Fruit fly (Drosophila melanogaster) whole organism, adult: ENCODE measurements around the gene GatC.

Experiments
- CG12768 ChIP-seq: fragments of 200-800 bp; sonication (Bioruptor generic); optimal IDR thresholded peaks from 2 replicates; lab custom pipeline; 2017; ENCODE audit warnings: missing biosample characterization, missing genetic modification characterization, mild to moderate bottlenecking, moderate library complexity, missing genetic modification reagents
- CG7045 ChIP-seq: fragments of 200-800 bp; sonication (Bioruptor generic); optimal IDR thresholded peaks from 2 replicates; lab custom pipeline; 2017; ENCODE audit warnings: missing biosample characterization, mild to moderate bottlenecking, missing genetic modification characterization
- CG7101 ChIP-seq: fragments of 200-800 bp; sonication (Bioruptor generic); optimal IDR thresholded peaks from 2 replicates; lab custom pipeline; 2018; ENCODE audit warnings: missing biosample characterization, mild to moderate bottlenecking, missing genetic modification characterization, moderate library complexity
- Clk ChIP-seq: fragments of 200-800 bp; sonication (Bioruptor generic); optimal IDR thresholded peaks from 2 replicates; lab custom pipeline; 2017; ENCODE audit warnings: missing biosample characterization, missing genetic modification characterization

DNA sequence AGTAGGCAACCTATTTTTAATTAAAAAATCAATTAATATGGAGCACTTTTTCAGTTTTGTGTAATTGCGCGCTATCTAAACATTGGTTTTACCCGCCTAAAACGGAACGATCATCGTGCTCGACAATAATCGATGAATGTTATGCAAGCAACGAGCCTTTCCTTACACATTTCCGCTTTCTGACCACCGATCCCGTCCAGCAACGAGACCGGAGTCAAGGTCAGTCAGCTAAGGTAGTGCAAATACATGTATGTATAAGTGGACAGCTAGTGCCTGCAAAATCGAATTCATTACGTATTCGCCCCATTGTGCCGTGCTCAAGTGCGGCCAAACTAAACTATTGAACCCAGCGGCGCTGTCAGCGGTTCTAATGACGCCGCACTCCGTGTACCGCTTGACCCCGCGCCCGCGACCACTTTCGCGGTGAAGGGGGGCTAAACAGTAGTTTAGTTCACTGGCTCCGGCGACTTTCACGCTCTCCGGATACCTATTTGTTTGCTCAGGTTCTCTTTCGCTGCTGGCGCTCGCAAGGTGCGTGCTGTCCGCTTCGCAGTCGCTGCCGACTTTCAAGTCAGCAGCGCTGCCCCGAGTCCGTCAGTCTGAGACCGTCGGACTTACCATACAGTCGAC is 29.8 kb downstream of the GatC start, which contains the start of gene CAH1:
- TF ChIP-seq Clk (no peak), CG12768 (GFP tag; lab: Kevin White, UChicago) (peak; percentile 70), CG7101 (tag; lab: Kevin White, UChicago) (no peak), CG7045 (GFP tag; lab: Kevin White, UChicago) (no peak)
